Worm (Caenorhabditis elegans) whole organism, dauer: ENCODE measurements around the gene cpg-7.

Experiments used
- unc-62 ChIP-seq: sonication (generic microtip); optimal IDR thresholded peaks from 2 replicates; lab custom pipeline; 2017; ENCODE audit warnings: missing biosample characterization, missing genetic modification reagents, missing genetic modification characterization

cpg-7 gene

DNA sequence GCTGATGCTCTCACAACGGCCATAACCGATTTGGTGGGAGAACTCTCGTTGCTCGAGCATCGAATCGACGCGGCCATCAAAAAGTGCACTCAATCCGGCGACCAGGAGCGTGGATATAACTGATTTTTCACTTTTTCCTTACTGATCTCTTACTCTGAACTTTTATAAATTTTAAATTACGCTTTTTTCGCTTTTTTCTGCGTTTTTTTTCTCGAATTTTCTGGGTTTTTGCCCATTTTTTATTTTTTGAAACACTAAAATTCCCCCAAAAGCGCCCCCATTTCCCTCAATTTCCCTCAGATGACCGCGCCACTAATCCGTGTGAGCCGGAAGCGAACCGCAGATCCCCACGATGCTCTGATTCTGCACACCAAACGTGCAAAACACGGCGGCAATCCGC, 48.6 kb downstream of the cpg-7 start, which contains the start of gene W01G7.4:
Gene W01G7.4, plus strand, starts transcription at position 301 of the 400 bp plus-strand sequence.
- no peak for TF ChIP-seq unc-62 (GFP tag; lab: Kevin White, UChicago)

ce11 chrII:14059767-14060166, 49.3 kb downstream of the cpg-7 start, which contains the start of gene rpb-11:
Gene rpb-11 (plus strand): TSS chrII:14060085.
- no peak for TF ChIP-seq unc-62 (GFP tag; lab: Kevin White, UChicago)
